Worm (Caenorhabditis elegans): ENCODE data around the gene C25E10.17.

Gene C25E10.17

ce11 chrV:9033267-9033666, 14.1 kb downstream of the C25E10.17 start, which contains the start of gene C25E10.4:
Gene C25E10.4 (plus strand): TSS chrV:9033567.
- TF ChIP-seq mep-1 (tag; optimal IDR thresholded peaks at IDR 0.05) (no peak), efl-1 (optimal IDR thresholded peaks at IDR 0.05) (no peak), efl-1 (GFP tag; optimal IDR thresholded peaks at IDR 0.05 in 1 of 2) (peak in 1 of 2 experiments; percentile 43), blmp-1 (tag; optimal IDR thresholded peaks at IDR 0.05) (peak; percentile 33), zip-4 (GFP tag; optimal IDR thresholded peaks at IDR 0.05) (no peak), ceh-63 (GFP tag; optimal IDR thresholded peaks at IDR 0.05) (no peak), hlh-4 (tag; optimal IDR thresholded peaks at IDR 0.05) (no peak)

- TF ChIP-seq pax-3 (tag; optimal IDR thresholded peaks at IDR 0.05) (no peak), Y116A8C.19 (tag; optimal IDR thresholded peaks at IDR 0.05; ENCODE audit: borderline replicate concordance) (no peak), lin-39 (tag; optimal IDR thresholded peaks at IDR 0.05) (no peak), swsn-7 (tag; optimal IDR thresholded peaks at IDR 0.05) (no peak), efl-1 (optimal IDR thresholded peaks at IDR 0.05) (no peak), efl-1 (GFP tag; optimal IDR thresholded peaks at IDR 0.05 in 1 of 2) (peak in 1 of 2 experiments; percentile 40), elt-3 (tag; optimal IDR thresholded peaks at IDR 0.05) (no peak), nhr-85 (tag) (no peak), unc-30 (tag; optimal IDR thresholded peaks at IDR 0.05) (no peak), nhr-12 (tag; optimal IDR thresholded peaks at IDR 0.05) (no peak)
These were observed 17.2 kb downstream of the C25E10.17 start, which contains the start of gene C25E10.5 for ce11 chrV:9030248-9030647. Gene C25E10.5 (plus strand): TSS chrV:9030548.

- TF ChIP-seq zip-4 (GFP tag; optimal IDR thresholded peaks at IDR 0.05) (no peak), elt-2 (tag; optimal IDR thresholded peaks at IDR 0.05) (no peak), F16B12.6 (tag; optimal IDR thresholded peaks at IDR 0.05) (no peak), ztf-11 (tag; optimal IDR thresholded peaks at IDR 0.05) (no peak)
These were observed 22.7 kb downstream of the C25E10.17 start, which contains the start of gene bus-1 for ce11 chrV:9024713-9025112. Gene bus-1 (minus strand): TSS chrV:9024813.

- TF ChIP-seq fkh-8 (tag; optimal IDR thresholded peaks at IDR 0.05) (no peak), hlh-4 (tag; optimal IDR thresholded peaks at IDR 0.05) (no peak), fkh-4 (tag; optimal IDR thresholded peaks at IDR 0.05; ENCODE audit: borderline replicate concordance) (no peak), skn-1 (tag; optimal IDR thresholded peaks at IDR 0.05) (no peak), snu-23 (GFP tag; optimal IDR thresholded peaks at IDR 0.05) (no peak), ceh-90 (tag; optimal IDR thresholded peaks at IDR 0.05) (no peak), nhr-12 (tag; optimal IDR thresholded peaks at IDR 0.05) (no peak), dsc-1 (tag; optimal IDR thresholded peaks at IDR 0.05) (no peak), Y116A8C.19 (tag; optimal IDR thresholded peaks at IDR 0.05; ENCODE audit: borderline replicate concordance) (no peak), mep-1 (tag; optimal IDR thresholded peaks at IDR 0.05) (no peak), unc-98 (GFP tag; IDR thresholded peaks at IDR 0.05) (no peak), zip-4 (GFP tag; optimal IDR thresholded peaks at IDR 0.05) (no peak), sptf-1 (tag; optimal IDR thresholded peaks at IDR 0.05) (no peak), rnt-1 (tag; optimal IDR thresholded peaks at IDR 0.05) (no peak), ztf-4 (tag; optimal IDR thresholded peaks at IDR 0.05) (no peak), elt-2 (tag; optimal IDR thresholded peaks at IDR 0.05) (no peak), elt-3 (tag; optimal IDR thresholded peaks at IDR 0.05) (no peak), nhr-77 (tag; optimal IDR thresholded peaks at IDR 0.05) (no peak), nhr-47 (tag; optimal IDR thresholded peaks at IDR 0.05) (no peak), aha-1 (tag; optimal IDR thresholded peaks at IDR 0.05) (no peak)
These were observed 25.3 kb downstream of the C25E10.17 start, which contains the start of gene oac-41 for ce11 chrV:9022078-9022477. Gene oac-41 (minus strand): TSS chrV:9022178.

ce11 chrV:9018871-9019270, 28.5 kb downstream of the C25E10.17 start:
- TF ChIP-seq aha-1 (tag; optimal IDR thresholded peaks at IDR 0.05) (no peak), nhr-85 (tag) (no peak), nhr-77 (tag; optimal IDR thresholded peaks at IDR 0.05) (no peak), nhr-76 (tag; optimal IDR thresholded peaks at IDR 0.05) (no peak), lin-15B (tag; optimal IDR thresholded peaks at IDR 0.05) (no peak), fkh-4 (tag; optimal IDR thresholded peaks at IDR 0.05; ENCODE audit: borderline replicate concordance) (no peak), nhr-237 (tag; optimal IDR thresholded peaks at IDR 0.05) (no peak), hlh-17 (GFP tag; optimal IDR thresholded peaks at IDR 0.05; ENCODE audit: borderline replicate concordance) (no peak), mdl-1 (tag; optimal IDR thresholded peaks at IDR 0.05) (no peak), unc-98 (GFP tag; IDR thresholded peaks at IDR 0.05) (no peak), pag-3 (tag; optimal IDR thresholded peaks at IDR 0.05; ENCODE audit: borderline replicate concordance, insufficient read depth) (no peak)
